Fruit fly (Drosophila melanogaster) whole organism, embryonic: ENCODE measurements around the gene Mpc1.
A peak's percentile ranks its signal among the peaks of the same experiment; 100 is the strongest.

Source experiments
- Atf6 ChIP-seq: fragments of 200-800 bp; sonication (Bioruptor generic); IDR thresholded peaks from 2 replicates; pipeline ENCODE4 v1.3.6; 2022; ENCODE audit warnings: missing biosample characterization, missing genetic modification characterization
- B-H1 ChIP-seq: fragments of 200-800 bp; sonication (Bioruptor generic); IDR thresholded peaks from 3 replicates; pipeline ENCODE4 v1.3.6; 2022; ENCODE audit warnings: missing biosample characterization, missing genetic modification characterization
- Bteb2 ChIP-seq: fragments of 200-800 bp; sonication (Bioruptor generic); optimal IDR thresholded peaks from 2 replicates; lab custom pipeline; 2016; ENCODE audit warnings: missing biosample characterization, missing genetic modification characterization
- CG10366 ChIP-seq: fragments of 200-800 bp; sonication (Bioruptor generic); IDR thresholded peaks from 2 replicates; pipeline ENCODE4 v1.3.6; 2022; ENCODE audit warnings: missing biosample characterization, missing genetic modification characterization
- CG10462 ChIP-seq: fragments of 200-800 bp; sonication (Bioruptor generic); optimal IDR thresholded peaks from 2 replicates; lab custom pipeline; 2016; ENCODE audit warnings: missing biosample characterization, missing genetic modification characterization
- CG12219 ChIP-seq: fragments of 200-800 bp; sonication (Bioruptor generic); optimal IDR thresholded peaks from 3 replicates; lab custom pipeline; 2018; ENCODE audit warnings: missing biosample characterization, mild to moderate bottlenecking, missing genetic modification characterization
- CG12391 ChIP-seq: fragments of 200-800 bp; sonication (Bioruptor generic); optimal IDR thresholded peaks from 3 replicates; lab custom pipeline; 2018; ENCODE audit warnings: missing biosample characterization, mild to moderate bottlenecking, missing genetic modification characterization, moderate library complexity
- CG12942 ChIP-seq: fragments of 200-800 bp; sonication (Bioruptor generic); optimal IDR thresholded peaks from 3 replicates; lab custom pipeline; 2016; ENCODE audit warnings: missing biosample characterization, missing genetic modification characterization
- CG13287 ChIP-seq: fragments of 200-800 bp; sonication (Bioruptor generic); IDR thresholded peaks from 2 replicates; pipeline ENCODE4 v1.3.6; 2022; ENCODE audit warnings: missing biosample characterization, missing genetic modification characterization; ENCODE audit not compliant: partially characterized antibody
- CG14050 ChIP-seq: fragments of 200-800 bp; sonication (Bioruptor generic); IDR thresholded peaks from 3 replicates; pipeline ENCODE4 v1.3.6; 2022; ENCODE audit warnings: missing biosample characterization, missing genetic modification characterization
- CG1603 ChIP-seq: fragments of 200-800 bp; sonication (Bioruptor generic); optimal IDR thresholded peaks from 2 replicates; lab custom pipeline; 2019; ENCODE audit warnings: missing biosample characterization, mild to moderate bottlenecking, missing genetic modification characterization, moderate library complexity
- CG17912 ChIP-seq: fragments of 200-800 bp; sonication (Bioruptor generic); optimal IDR thresholded peaks from 2 replicates; lab custom pipeline; 2018; ENCODE audit warnings: missing biosample characterization, mild to moderate bottlenecking, missing genetic modification characterization
- CG2678 ChIP-seq: fragments of 200-800 bp; sonication (Bioruptor generic); optimal IDR thresholded peaks from 3 replicates; lab custom pipeline; 2019; ENCODE audit warnings: missing biosample characterization, mild to moderate bottlenecking, missing genetic modification characterization, moderate library complexity
- CG34376 ChIP-seq: fragments of 200-800 bp; sonication (Bioruptor generic); optimal IDR thresholded peaks from 2 replicates; lab custom pipeline; 2018; ENCODE audit warnings: missing biosample characterization, mild to moderate bottlenecking, missing genetic modification characterization
- CG3847 ChIP-seq: fragments of 200-800 bp; sonication (Bioruptor generic); IDR thresholded peaks from 2 replicates; pipeline ENCODE4 v1.3.6; 2022; ENCODE audit warnings: missing biosample characterization, missing genetic modification characterization
- CG42726 ChIP-seq: fragments of 200-800 bp; sonication (Bioruptor generic); IDR thresholded peaks from 2 replicates; pipeline ENCODE4 v1.3.6; 2022; ENCODE audit warnings: missing biosample characterization, missing genetic modification characterization; ENCODE audit not compliant: partially characterized antibody
- CG5953 ChIP-seq: fragments of 200-800 bp; sonication (Bioruptor generic); IDR thresholded peaks from 2 replicates; pipeline ENCODE4 v1.3.6; 2022; ENCODE audit warnings: missing biosample characterization, missing genetic modification characterization
- CG6765 ChIP-seq: fragments of 200-800 bp; sonication (Bioruptor generic); optimal IDR thresholded peaks from 3 replicates; lab custom pipeline; 2017; ENCODE audit warnings: missing biosample characterization, mild to moderate bottlenecking, missing genetic modification characterization
- CG9215 ChIP-seq: fragments of 200-800 bp; sonication (Bioruptor generic); IDR thresholded peaks from 2 replicates; pipeline ENCODE4 v1.3.6; 2022; ENCODE audit warnings: missing biosample characterization, missing genetic modification characterization
- Dll ChIP-seq: fragments of 200-800 bp; sonication (Bioruptor generic); IDR thresholded peaks from 4 replicates; pipeline ENCODE4 v1.3.6; 2022; ENCODE audit warnings: missing biosample characterization, missing genetic modification characterization; ENCODE audit not compliant: partially characterized antibody
- Meics ChIP-seq: fragments of 200-800 bp; sonication (Bioruptor generic); optimal IDR thresholded peaks from 2 replicates; lab custom pipeline; 2017; ENCODE audit warnings: missing biosample characterization, mild to moderate bottlenecking, missing genetic modification characterization
- PHDP ChIP-seq: fragments of 200-800 bp; sonication (Bioruptor generic); optimal IDR thresholded peaks from 3 replicates; lab custom pipeline; 2018; ENCODE audit warnings: missing biosample characterization, mild to moderate bottlenecking, missing genetic modification characterization, moderate library complexity
- Pdp1 ChIP-seq, 2 experiments: fragments of 200-800 bp; sonication (Bioruptor generic); optimal IDR thresholded peaks; 3 replicates each; lab custom pipeline; 2016; ENCODE audit warnings: missing biosample characterization in 2 of 2, missing genetic modification characterization in 2 of 2, mild to moderate bottlenecking in 1 of 2, moderate library complexity in 1 of 2
- Sry-δ ChIP-seq: fragments of 200-800 bp; sonication (Bioruptor generic); optimal IDR thresholded peaks from 2 replicates; lab custom pipeline; 2016; ENCODE audit warnings: missing biosample characterization, missing genetic modification characterization
- ab ChIP-seq: fragments of 200-800 bp; sonication (Bioruptor generic); optimal IDR thresholded peaks from 2 replicates; lab custom pipeline; 2016; ENCODE audit warnings: missing biosample characterization, missing genetic modification characterization
- cato ChIP-seq: fragments of 200-800 bp; sonication (Bioruptor generic); optimal IDR thresholded peaks from 2 replicates; lab custom pipeline; 2016; ENCODE audit warnings: missing biosample characterization, missing genetic modification characterization, borderline replicate concordance
- croc ChIP-seq: fragments of 200-800 bp; sonication (Bioruptor generic); conservative IDR thresholded peaks from 3 replicates; pipeline ENCODE4 v1.3.6; 2022; ENCODE audit warnings: missing biosample characterization, missing genetic modification characterization
- disco-r ChIP-seq: fragments of 200-800 bp; sonication (Bioruptor generic); optimal IDR thresholded peaks from 2 replicates; lab custom pipeline; 2016; ENCODE audit warnings: missing biosample characterization, missing genetic modification characterization
- dysf ChIP-seq: fragments of 200-800 bp; sonication (Bioruptor generic); IDR thresholded peaks from 3 replicates; pipeline ENCODE4 v1.3.6; 2022; ENCODE audit warnings: missing biosample characterization, missing genetic modification characterization
- ems ChIP-seq: fragments of 200-800 bp; sonication (Bioruptor generic); optimal IDR thresholded peaks from 3 replicates; lab custom pipeline; 2016; ENCODE audit warnings: missing biosample characterization, missing genetic modification characterization
- esg ChIP-seq: fragments of 200-800 bp; sonication (Bioruptor generic); conservative IDR thresholded peaks from 2 replicates; pipeline ENCODE4 v1.3.6; 2022; ENCODE audit warnings: missing biosample characterization, missing genetic modification characterization
- fd96Cb ChIP-seq: fragments of 200-800 bp; sonication (Bioruptor generic); optimal IDR thresholded peaks from 2 replicates; lab custom pipeline; 2018; ENCODE audit warnings: missing biosample characterization, mild to moderate bottlenecking, missing genetic modification characterization, moderate library complexity
- gcm ChIP-seq: fragments of 200-800 bp; sonication (Bioruptor generic); optimal IDR thresholded peaks from 2 replicates; lab custom pipeline; 2019; ENCODE audit warnings: missing biosample characterization, mild to moderate bottlenecking, missing genetic modification characterization, moderate library complexity
- gem ChIP-seq: fragments of 200-800 bp; sonication (Bioruptor generic); optimal IDR thresholded peaks from 2 replicates; lab custom pipeline; 2019; ENCODE audit warnings: missing biosample characterization, mild to moderate bottlenecking, missing genetic modification characterization, moderate library complexity
- gfzf ChIP-seq: fragments of 200-800 bp; sonication (Bioruptor generic); optimal IDR thresholded peaks from 2 replicates; lab custom pipeline; 2016; ENCODE audit warnings: missing biosample characterization, mild to moderate bottlenecking, missing genetic modification characterization, moderate library complexity
- gsb ChIP-seq: fragments of 200-800 bp; sonication (Bioruptor generic); IDR thresholded peaks from 2 replicates; pipeline ENCODE4 v1.3.6; 2022; ENCODE audit warnings: missing biosample characterization, missing genetic modification characterization
- lmd ChIP-seq: fragments of 200-800 bp; sonication (Bioruptor generic); IDR thresholded peaks from 2 replicates; pipeline ENCODE4 v1.3.6; 2022; ENCODE audit warnings: missing biosample characterization, missing genetic modification characterization
- maf-S ChIP-seq: fragments of 200-800 bp; sonication (Bioruptor generic); optimal IDR thresholded peaks from 2 replicates; lab custom pipeline; 2016; ENCODE audit warnings: missing biosample characterization, missing genetic modification characterization
- nerfin-1 ChIP-seq: fragments of 200-800 bp; sonication (Bioruptor generic); optimal IDR thresholded peaks from 3 replicates; lab custom pipeline; 2019; ENCODE audit warnings: missing biosample characterization, mild to moderate bottlenecking, missing genetic modification characterization, moderate library complexity
- pan ChIP-seq, 4 experiments: fragments of >200 bp in 3 of 4; fragments of 200-800 bp in 1 of 4; sonication (Bioruptor generic) in 1 of 4; optimal IDR thresholded peaks in 3 of 4; IDR thresholded peaks in 1 of 4; 2 replicates each; pipeline versions ENCODE4 v1.3.6 to Lab custom; 2017 to 2022; ENCODE audit warnings: missing biosample characterization in 2 of 4, missing genetic modification characterization in 2 of 4, mixed read lengths in 1 of 4
- pita ChIP-seq: fragments of 200-800 bp; sonication (Bioruptor generic); optimal IDR thresholded peaks from 2 replicates; lab custom pipeline; 2017; ENCODE audit warnings: missing biosample characterization, mild to moderate bottlenecking, missing genetic modification characterization
- pnt ChIP-seq: fragments of 200-800 bp; sonication (Bioruptor generic); optimal IDR thresholded peaks from 3 replicates; lab custom pipeline; 2016; ENCODE audit warnings: missing biosample characterization, missing genetic modification characterization
- pzg ChIP-seq: fragments of 200-800 bp; sonication (Bioruptor generic); optimal IDR thresholded peaks from 3 replicates; lab custom pipeline; 2018; ENCODE audit warnings: missing biosample characterization, mild to moderate bottlenecking, missing genetic modification characterization, moderate library complexity
- sens-2 ChIP-seq: fragments of 200-800 bp; sonication (Bioruptor generic); IDR thresholded peaks from 2 replicates; pipeline ENCODE4 v1.3.6; 2022; ENCODE audit warnings: missing biosample characterization, missing genetic modification characterization
- stwl ChIP-seq: fragments of 200-800 bp; sonication (Bioruptor generic); optimal IDR thresholded peaks from 3 replicates; lab custom pipeline; 2018; ENCODE audit warnings: missing biosample characterization, mild to moderate bottlenecking, missing genetic modification characterization, moderate library complexity
- toy ChIP-seq: fragments of 200-800 bp; sonication (Bioruptor generic); IDR thresholded peaks from 2 replicates; pipeline ENCODE4 v1.3.6; 2022; ENCODE audit warnings: missing biosample characterization, missing genetic modification characterization
- tup ChIP-seq: fragments of 200-800 bp; sonication (Bioruptor generic); optimal IDR thresholded peaks from 2 replicates; lab custom pipeline; 2016; ENCODE audit warnings: missing biosample characterization, mild to moderate bottlenecking, missing genetic modification characterization, moderate library complexity

The Mpc1 gene

dm6 chr3R:18928918-18929705 is 653 bp upstream of the Mpc1 start, which contains the start of gene CG42613 (continued):
- no peak for TF ChIP-seq lmd (GFP tag; lab: Robert Waterston, UW)
- peak; percentile 56 for TF ChIP-seq CG10366 (GFP tag; lab: Robert Waterston, UW)
- TF ChIP-seq CG10462 (GFP tag; lab: Kevin White, UChicago): peak; percentile 2
- peak; percentile 60 for TF ChIP-seq maf-S (GFP tag; lab: Kevin White, UChicago)
- peak; percentile 48 for TF ChIP-seq gcm
- TF ChIP-seq pnt (GFP tag; lab: Kevin White, UChicago): no peak
- no peak for TF ChIP-seq nerfin-1 (tag; lab: Kevin White, UChicago)
- no peak for TF ChIP-seq cato (GFP tag; lab: Kevin White, UChicago)
- peak; percentile 89 for TF ChIP-seq CG1603 (tag; lab: Kevin White, UChicago)
- no peak for TF ChIP-seq croc (GFP tag; lab: Robert Waterston, UW)
- no peak for TF ChIP-seq pan (optimal IDR thresholded peaks at IDR 0.05; lab: Kevin White, UChicago)
- peak in 1 of 2 experiments; percentile 40 for TF ChIP-seq pan (GFP tag; optimal IDR thresholded peaks at IDR 0.05 in 1 of 2, IDR thresholded peaks at IDR 0.05 in 1 of 2)
- TF ChIP-seq Meics (GFP tag; lab: Kevin White, UChicago): peak; percentile 87
- TF ChIP-seq CG12942 (GFP tag; lab: Kevin White, UChicago): peak; percentile 34
- TF ChIP-seq fd96Cb: peak; percentile 54
- TF ChIP-seq toy (GFP tag; lab: Robert Waterston, UW): peak; percentile 32; the same call in 1 of the 2 replicates
- TF ChIP-seq B-H1: peak; percentile 14; the same call in 1 of the 3 replicates
- peak; percentile 83 for TF ChIP-seq Sry-δ
- peak; percentile 50 for TF ChIP-seq CG12391 (tag; lab: Kevin White, UChicago)
- TF ChIP-seq CG9215 (GFP tag; lab: Robert Waterston, UW): no peak
- TF ChIP-seq CG12219 (GFP tag; lab: Kevin White, UChicago): peak; percentile 60
- TF ChIP-seq gfzf (GFP tag; lab: Kevin White, UChicago): peak; percentile 1
- TF ChIP-seq Dll: peak; percentile 72; the same call in 3 of the 4 replicates
- no peak for TF ChIP-seq tup (GFP tag; lab: Kevin White, UChicago)
- peak; percentile 64 for TF ChIP-seq CG6765
- TF ChIP-seq gsb: no peak
- peak; percentile 52 for TF ChIP-seq PHDP
- TF ChIP-seq CG3847: peak; percentile 34
- TF ChIP-seq CG13287 (GFP tag; lab: Robert Waterston, UW): 0 out of 2 replicates have a peak, but pooled peaks have one; percentile 56
- peak; percentile 47 for TF ChIP-seq disco-r
- peak; percentile 21 for TF ChIP-seq CG34376
- TF ChIP-seq ab (GFP tag; lab: Kevin White, UChicago): peak; percentile 29
- peak; percentile 51 for TF ChIP-seq ems
- no peak for TF ChIP-seq pita (GFP tag; lab: Kevin White, UChicago)
- TF ChIP-seq Pdp1 (GFP tag; optimal IDR thresholded peaks at IDR 0.05; lab: Kevin White, UChicago): peak in 1 of 2 experiments; percentile 20
- peak; percentile 98 for TF ChIP-seq stwl (tag; lab: Kevin White, UChicago)
- peak; percentile 23 for TF ChIP-seq CG2678 (tag; lab: Kevin White, UChicago)
- peak; percentile 87 for TF ChIP-seq CG17912
- 0 out of 2 replicates have a peak, but pooled peaks have one; percentile 47 for TF ChIP-seq sens-2 (GFP tag; lab: Robert Waterston, UW)
- TF ChIP-seq CG14050 (GFP tag; lab: Robert Waterston, UW): peak; percentile 25; the same call in 1 of the 3 replicates
- TF ChIP-seq gem: peak; percentile 52
- no peak for TF ChIP-seq Bteb2 (GFP tag; lab: Kevin White, UChicago)
- peak; percentile 45; the same call in 2 of the 3 replicates for TF ChIP-seq dysf (GFP tag; lab: Robert Waterston, UW)
- TF ChIP-seq pzg (GFP tag; lab: Kevin White, UChicago): peak; percentile 15
- peak; percentile 66 for TF ChIP-seq CG42726 (GFP tag; lab: Robert Waterston, UW)
- no peak for TF ChIP-seq Atf6 (GFP tag; lab: Robert Waterston, UW)
- TF ChIP-seq esg: no peak
- TF ChIP-seq CG5953 (GFP tag; lab: Robert Waterston, UW): peak; percentile 54; the same call in 1 of the 2 replicates
